Worm (Caenorhabditis elegans) whole organism, L1 larva: Measurements from ENCODE around the gene metl-2.
"Not testable (repeated sequence)": the region's sequence is repeated elsewhere in the genome, so short reads cannot be mapped to it uniquely, and the experiment has no call there.

Source experiments
- C34B4.2 ChIP-seq: sonication (generic microtip); optimal IDR thresholded peaks from 2 replicates; lab custom pipeline; 2017; ENCODE audit warnings: mild to moderate bottlenecking, missing genetic modification characterization, missing compliant biosample characterization
- Y116A8C.19 ChIP-seq: sonication (generic microtip); optimal IDR thresholded peaks from 2 replicates; lab custom pipeline; 2016; ENCODE audit warnings: missing compliant biosample characterization, missing genetic modification characterization, borderline replicate concordance
- aha-1 ChIP-seq: fragments of 150-350 bp; optimal IDR thresholded peaks from 2 replicates; lab custom pipeline; 2014; ENCODE audit warnings: missing biosample characterization, missing genetic modification characterization
- ama-1 ChIP-seq: fragments of 150-350 bp; optimal IDR thresholded peaks from 2 replicates; lab custom pipeline; 2014
- blmp-1 ChIP-seq: fragments of 150-350 bp; optimal IDR thresholded peaks from 2 replicates; lab custom pipeline; 2014; ENCODE audit warnings: missing biosample characterization, missing genetic modification characterization
- ceh-63 ChIP-seq: fragments of 200-800 bp; sonication (Bioruptor generic); optimal IDR thresholded peaks from 2 replicates; lab custom pipeline; 2018; ENCODE audit warnings: mild to moderate bottlenecking, missing genetic modification characterization, missing compliant biosample characterization
- ceh-88 ChIP-seq: fragments of 200-800 bp; sonication (Bioruptor generic); IDR thresholded peaks from 2 replicates; pipeline ENCODE4 v1.3.6; 2022; ENCODE audit warnings: missing genetic modification characterization, missing compliant biosample characterization
- ceh-90 ChIP-seq: sonication (generic microtip); optimal IDR thresholded peaks from 2 replicates; lab custom pipeline; 2016; ENCODE audit warnings: missing genetic modification characterization, missing compliant biosample characterization
- dpl-1 ChIP-seq, 3 experiments: fragments of 150-350 bp in 2 of 3; sonication (generic microtip) in 1 of 3; optimal IDR thresholded peaks; 2 replicates each; lab custom pipeline; 2014 to 2017; ENCODE audit warnings: missing biosample characterization in 3 of 3, missing genetic modification characterization in 3 of 3, missing genetic modification reagents in 3 of 3
- efl-1 ChIP-seq, 4 experiments: fragments of 150-350 bp; optimal IDR thresholded peaks in 3 of 4; peaks in 1 of 4; 1 replicate in 1 of 4; 2 replicates in 3 of 4; lab custom pipeline; 2014; ENCODE audit warnings: missing biosample characterization in 2 of 4, missing genetic modification characterization in 2 of 4, missing genetic modification reagents in 2 of 4
- egl-27 ChIP-seq, 2 experiments: fragments of 150-350 bp in 1 of 2; sonication (generic microtip); optimal IDR thresholded peaks; 3 replicates each; lab custom pipeline; 2017 to 2018; ENCODE audit warnings: missing biosample characterization in 2 of 2, missing genetic modification characterization in 2 of 2, missing genetic modification reagents in 2 of 2
- ets-5 ChIP-seq: fragments of 200-800 bp; sonication (Bioruptor generic); IDR thresholded peaks from 2 replicates; pipeline ENCODE4 v1.3.6; 2022; ENCODE audit warnings: missing genetic modification characterization, missing compliant biosample characterization
- fkh-8 ChIP-seq: sonication (generic microtip); optimal IDR thresholded peaks from 2 replicates; lab custom pipeline; 2016; ENCODE audit warnings: mild to moderate bottlenecking, missing genetic modification characterization, missing compliant biosample characterization
- grh-1 ChIP-seq: fragments of 200-800 bp; sonication (Bioruptor generic); IDR thresholded peaks from 2 replicates; pipeline ENCODE4 v1.3.6; 2022; ENCODE audit warnings: missing genetic modification reagents, missing genetic modification characterization, missing compliant biosample characterization
- hlh-4 ChIP-seq: sonication (generic microtip); optimal IDR thresholded peaks from 2 replicates; lab custom pipeline; 2016; ENCODE audit warnings: mild to moderate bottlenecking, missing genetic modification characterization, missing compliant biosample characterization
- isw-1 ChIP-seq: fragments of 200-800 bp; sonication (Bioruptor generic); IDR thresholded peaks from 2 replicates; pipeline ENCODE4 v1.3.6; 2022; ENCODE audit warnings: missing genetic modification characterization, missing compliant biosample characterization
- jun-1 ChIP-seq: fragments of 150-350 bp; optimal IDR thresholded peaks from 2 replicates; lab custom pipeline; 2014; ENCODE audit warnings: missing biosample characterization, missing genetic modification reagents, missing genetic modification characterization
- lin-15B ChIP-seq: fragments of 150-350 bp; sonication (generic microtip); optimal IDR thresholded peaks from 3 replicates; lab custom pipeline; 2014; ENCODE audit warnings: missing biosample characterization, missing genetic modification characterization
- lin-39 ChIP-seq: fragments of 150-350 bp; optimal IDR thresholded peaks from 2 replicates; lab custom pipeline; 2014; ENCODE audit warnings: missing biosample characterization, missing genetic modification reagents, missing genetic modification characterization
- lir-3 ChIP-seq: sonication (generic microtip); optimal IDR thresholded peaks from 2 replicates; lab custom pipeline; 2016; ENCODE audit warnings: mild to moderate bottlenecking, missing genetic modification characterization, moderate library complexity, missing compliant biosample characterization; ENCODE audit not compliant: poor library complexity
- mef-2 ChIP-seq: fragments of 150-350 bp; optimal IDR thresholded peaks from 2 replicates; lab custom pipeline; 2014; ENCODE audit warnings: missing biosample characterization, missing genetic modification characterization
- nhr-19 ChIP-seq: fragments of 200-800 bp; sonication (Bioruptor generic); conservative IDR thresholded peaks from 2 replicates; pipeline ENCODE4 v1.3.6; 2022; ENCODE audit warnings: missing genetic modification characterization, missing compliant biosample characterization
- nhr-20 ChIP-seq: sonication (generic microtip); optimal IDR thresholded peaks from 2 replicates; lab custom pipeline; 2016; ENCODE audit warnings: mild to moderate bottlenecking, missing genetic modification characterization, missing compliant biosample characterization
- nhr-71 ChIP-seq: sonication (generic microtip); optimal IDR thresholded peaks from 2 replicates; lab custom pipeline; 2016; ENCODE audit warnings: mild to moderate bottlenecking, missing genetic modification characterization, moderate library complexity, missing compliant biosample characterization
- nhr-85 ChIP-seq: sonication (generic microtip); peaks from one replicate; lab custom pipeline; 2016; ENCODE audit warnings: missing genetic modification characterization, inconsistent platforms, missing compliant biosample characterization
- nhr-90 ChIP-seq: sonication (generic microtip); optimal IDR thresholded peaks from 2 replicates; lab custom pipeline; 2016; ENCODE audit warnings: mild to moderate bottlenecking, missing genetic modification characterization, missing compliant biosample characterization; ENCODE audit not compliant: poor library complexity
- pqm-1 ChIP-seq: sonication (generic microtip); optimal IDR thresholded peaks from 3 replicates; lab custom pipeline; 2017; ENCODE audit warnings: missing biosample characterization, missing genetic modification characterization
- swsn-7 ChIP-seq: sonication (generic microtip); optimal IDR thresholded peaks from 2 replicates; lab custom pipeline; 2016; ENCODE audit warnings: missing genetic modification characterization, missing compliant biosample characterization
- tbx-2 ChIP-seq: sonication (generic microtip); optimal IDR thresholded peaks from 2 replicates; lab custom pipeline; 2016; ENCODE audit warnings: missing genetic modification characterization, missing compliant biosample characterization
- zag-1 ChIP-seq: fragments of 150-350 bp; optimal IDR thresholded peaks from 2 replicates; lab custom pipeline; 2014; ENCODE audit warnings: missing biosample characterization, missing genetic modification characterization

metl-2 gene

DNA sequence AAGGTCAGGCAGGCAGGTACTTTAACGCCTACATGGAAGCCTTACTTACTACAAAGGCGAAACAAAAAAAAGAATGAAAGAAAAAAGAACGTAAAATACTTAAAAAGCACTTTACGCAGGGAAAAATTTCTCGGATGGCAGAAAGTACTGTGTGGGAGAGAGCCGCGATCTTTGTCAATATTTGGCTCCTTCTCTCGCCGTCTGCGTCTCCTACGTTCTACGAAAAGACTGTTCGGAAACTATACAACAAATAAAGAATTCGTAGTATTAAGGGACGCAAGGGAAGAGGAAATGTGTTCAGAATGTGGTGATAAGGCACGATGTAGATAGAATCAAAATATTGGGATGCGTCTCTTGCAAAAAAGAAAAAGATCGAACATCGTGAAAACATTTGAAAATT is 2.6 kb upstream of the metl-2 start:
- peak in 1 of 2 experiments; percentile 3 for TF ChIP-seq efl-1 (optimal IDR thresholded peaks at IDR 0.05; lab: Kevin White, UChicago)
- TF ChIP-seq efl-1 (GFP tag; optimal IDR thresholded peaks at IDR 0.05 in 1 of 2; lab: Kevin White, UChicago): no peak
- no peak for TF ChIP-seq ets-5

ce11 chrII:14968275-14968674 is 1.4 kb upstream of the metl-2 start:
- TF ChIP-seq isw-1 (GFP tag; lab: Robert Waterston, UW) (no peak), mef-2 (tag; lab: Kevin White, UChicago) (no peak), ceh-88 (no peak), ceh-90 (tag; lab: Kevin White, UChicago) (no peak), blmp-1 (tag; lab: Kevin White, UChicago) (no peak), nhr-90 (no peak), Y116A8C.19 (tag; lab: Kevin White, UChicago) (no peak), fkh-8 (tag; lab: Kevin White, UChicago) (no peak), ets-5 (no peak), zag-1 (tag; lab: Kevin White, UChicago) (no peak), lin-15B (tag; lab: Kevin White, UChicago) (no peak), lir-3 (tag; lab: Kevin White, UChicago) (no peak), grh-1 (no peak), nhr-71 (tag; lab: Kevin White, UChicago) (no peak)

DNA sequence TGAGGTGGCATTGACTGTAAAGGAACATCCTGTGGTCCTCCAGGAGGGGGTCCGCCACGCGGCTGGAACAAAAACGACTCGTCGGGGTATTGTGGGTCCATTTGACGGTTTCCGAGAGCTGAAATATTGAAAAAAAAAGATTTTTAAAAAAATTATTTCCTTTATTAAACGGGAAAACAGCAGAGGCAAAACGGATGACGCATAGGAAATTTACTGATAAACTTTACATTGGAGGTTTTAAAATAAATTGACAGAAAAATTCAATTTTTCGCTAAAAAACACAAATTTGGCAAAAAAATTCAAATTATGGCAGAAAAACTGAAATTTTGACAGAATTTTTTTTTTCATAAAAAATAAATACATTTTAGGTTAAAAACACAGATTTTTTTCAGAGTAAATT is 14.2 kb downstream of the metl-2 start, which contains the start of gene Y53F4B.5:
Gene Y53F4B.5, minus strand, starts transcription at position 101 of the 400 bp plus-strand sequence.
- TF ChIP-seq hlh-4 (no peak), swsn-7 (tag; lab: Kevin White, UChicago) (no peak)

DNA sequence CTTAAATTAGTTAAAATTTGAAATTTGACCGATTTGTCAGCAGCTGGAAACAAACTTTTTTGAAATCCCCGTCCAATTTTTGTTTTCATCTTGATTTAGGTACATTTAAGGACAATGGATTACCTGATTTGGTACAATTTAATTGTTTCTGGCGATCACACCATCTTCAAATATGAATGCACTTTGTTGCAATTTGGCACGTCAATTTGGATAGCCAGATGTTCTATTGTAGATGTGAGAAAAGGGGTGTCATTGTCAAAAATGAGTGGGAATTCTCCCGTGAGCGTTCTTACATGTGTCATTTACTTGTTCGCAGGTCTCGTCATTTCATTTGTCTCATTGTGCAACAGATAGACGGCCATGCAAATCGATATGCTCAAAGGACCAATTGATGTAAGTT is 18.5 kb downstream of the metl-2 start, which contains the start of gene Y53F4B.43:
Gene Y53F4B.43, plus strand, starts transcription at position 301 of the 400 bp plus-strand sequence.
- not testable (repeated sequence) for TF ChIP-seq ama-1 (lab: Kevin White, UChicago); grh-1; jun-1 (tag; lab: Kevin White, UChicago)

ce11 chrII:14992598-14992997 is 22.9 kb downstream of the metl-2 start, which contains the start of gene Y53F4B.7:
Y53F4B.7 (plus strand) TSS chrII:14992898.
- not testable (repeated sequence) for TF ChIP-seq nhr-85; lin-39; ama-1 (lab: Kevin White, UChicago)

DNA sequence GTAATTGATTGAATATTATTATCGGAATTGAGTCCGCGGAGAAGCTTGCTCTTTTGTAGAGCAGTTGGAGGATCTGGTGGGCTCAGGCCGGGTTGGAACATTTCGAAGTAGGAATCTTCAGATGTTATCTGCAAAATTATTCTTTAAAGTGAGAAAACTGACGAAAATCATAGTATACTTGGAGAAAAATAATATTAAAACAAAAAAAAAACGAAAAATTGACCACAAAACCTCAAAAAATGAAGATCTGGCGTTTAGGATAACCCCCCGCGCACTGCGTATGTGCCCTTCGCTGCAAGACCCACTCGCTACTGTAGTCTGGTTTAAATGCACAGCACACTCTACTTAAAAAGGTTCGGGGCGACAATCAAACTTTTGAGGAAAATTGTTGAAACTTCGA is 33.7 kb downstream of the metl-2 start, which contains the start of gene Y53F4B.10:
Gene Y53F4B.10, minus strand, starts transcription at position 101 of the 400 bp plus-strand sequence.
- TF ChIP-seq nhr-20 (tag; lab: Kevin White, UChicago) (no peak), nhr-19 (GFP tag; lab: Robert Waterston, UW) (no peak), C34B4.2 (tag; lab: Kevin White, UChicago) (no peak)

DNA sequence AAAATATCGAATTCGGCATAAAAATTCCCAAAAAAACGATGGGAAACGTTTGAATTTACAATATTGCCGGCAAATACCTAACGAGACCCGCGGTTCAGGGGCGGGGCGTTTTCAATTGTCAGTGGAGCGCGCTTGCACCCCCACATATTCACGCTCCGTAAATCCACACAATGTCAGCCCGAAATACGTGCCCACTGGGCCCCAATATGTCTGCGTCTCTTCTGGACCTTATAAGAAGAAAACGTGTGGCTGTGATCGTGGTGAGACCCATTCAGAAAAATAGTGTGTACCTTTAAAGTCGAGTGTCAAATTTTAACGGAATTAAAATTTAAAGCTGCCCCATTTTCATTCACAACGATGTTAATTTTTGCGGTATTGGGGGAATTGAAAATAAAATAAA is 34.8 kb downstream of the metl-2 start:
- peak in 1 of 3 experiments; percentile 38 for TF ChIP-seq dpl-1 (GFP tag; optimal IDR thresholded peaks at IDR 0.05; lab: Kevin White, UChicago)
- no peak for TF ChIP-seq egl-27 (tag; optimal IDR thresholded peaks at IDR 0.05; lab: Kevin White, UChicago)
- TF ChIP-seq nhr-90: no peak
- TF ChIP-seq ceh-63 (GFP tag; lab: Kevin White, UChicago): no peak
- TF ChIP-seq efl-1 (optimal IDR thresholded peaks at IDR 0.05; lab: Kevin White, UChicago): peak; percentile 18 to 45
- TF ChIP-seq efl-1 (GFP tag; optimal IDR thresholded peaks at IDR 0.05 in 1 of 2; lab: Kevin White, UChicago): peak; percentile 27 to 76
- no peak for TF ChIP-seq grh-1
- no peak for TF ChIP-seq tbx-2
- no peak for TF ChIP-seq aha-1 (tag; lab: Kevin White, UChicago)
- TF ChIP-seq pqm-1 (tag; lab: Kevin White, UChicago): no peak
- peak; percentile 44 for TF ChIP-seq nhr-85
